Fruit fly (Drosophila melanogaster) whole organism, embryonic: Measurements from ENCODE around the gene vvl.

ENCODE experiments used
- Aef1 ChIP-seq: fragments of 200-800 bp; sonication (Bioruptor generic); IDR thresholded peaks from 3 replicates; pipeline ENCODE4 v1.3.6; 2022; ENCODE audit warnings: missing biosample characterization, missing genetic modification characterization
- Atf6 ChIP-seq: fragments of 200-800 bp; sonication (Bioruptor generic); IDR thresholded peaks from 2 replicates; pipeline ENCODE4 v1.3.6; 2022; ENCODE audit warnings: missing biosample characterization, missing genetic modification characterization
- Bdp1 ChIP-seq: fragments of 200-800 bp; sonication (Bioruptor generic); optimal IDR thresholded peaks from 3 replicates; lab custom pipeline; 2016; ENCODE audit warnings: missing biosample characterization, missing genetic modification characterization
- CG1024 ChIP-seq: fragments of 200-800 bp; sonication (Bioruptor generic); IDR thresholded peaks from 2 replicates; pipeline ENCODE4 v1.3.6; 2022; ENCODE audit warnings: missing biosample characterization, missing genetic modification characterization
- CG12071 ChIP-seq: fragments of 200-800 bp; sonication (Bioruptor generic); optimal IDR thresholded peaks from 3 replicates; lab custom pipeline; 2018; ENCODE audit warnings: missing biosample characterization, mild to moderate bottlenecking, missing genetic modification characterization
- CG13296 ChIP-seq: fragments of 200-800 bp; sonication (Bioruptor generic); optimal IDR thresholded peaks from 3 replicates; lab custom pipeline; 2018; ENCODE audit warnings: missing biosample characterization, mild to moderate bottlenecking, missing genetic modification characterization
- CG14667 ChIP-seq: fragments of 200-800 bp; sonication (Bioruptor generic); IDR thresholded peaks from 2 replicates; pipeline ENCODE4 v1.3.6; 2022; ENCODE audit warnings: missing biosample characterization, missing genetic modification characterization
- CG15514 ChIP-seq: fragments of 200-800 bp; sonication (Bioruptor generic); optimal IDR thresholded peaks from 3 replicates; lab custom pipeline; 2017; ENCODE audit warnings: missing biosample characterization, missing genetic modification characterization, mild to moderate bottlenecking, moderate library complexity, missing genetic modification reagents
- CG16863 ChIP-seq: fragments of 200-800 bp; sonication (Bioruptor generic); optimal IDR thresholded peaks from 3 replicates; lab custom pipeline; 2016; ENCODE audit warnings: missing biosample characterization, missing genetic modification characterization
- CG17359 ChIP-seq: fragments of 200-800 bp; sonication (Bioruptor generic); optimal IDR thresholded peaks from 3 replicates; lab custom pipeline; 2018; ENCODE audit warnings: missing biosample characterization, mild to moderate bottlenecking, missing genetic modification characterization, moderate library complexity
- CG17361 ChIP-seq: fragments of 200-800 bp; sonication (Bioruptor generic); IDR thresholded peaks from 3 replicates; pipeline ENCODE4 v1.3.6; 2022; ENCODE audit warnings: missing biosample characterization, missing genetic modification characterization
- CG17568 ChIP-seq: fragments of 200-800 bp; sonication (Bioruptor generic); optimal IDR thresholded peaks from 2 replicates; lab custom pipeline; 2018; ENCODE audit warnings: missing biosample characterization, mild to moderate bottlenecking, missing genetic modification characterization, moderate library complexity
- CG18011 ChIP-seq: fragments of 200-800 bp; sonication (Bioruptor generic); optimal IDR thresholded peaks from 2 replicates; lab custom pipeline; 2017; ENCODE audit warnings: missing biosample characterization, missing genetic modification characterization, mild to moderate bottlenecking, moderate library complexity, missing genotype
- CG18476 ChIP-seq: fragments of 200-800 bp; sonication (Bioruptor generic); optimal IDR thresholded peaks from 2 replicates; lab custom pipeline; 2016; ENCODE audit warnings: missing biosample characterization, mild to moderate bottlenecking, missing genetic modification characterization
- CG33213 ChIP-seq: fragments of 200-800 bp; sonication (Bioruptor generic); optimal IDR thresholded peaks from 3 replicates; lab custom pipeline; 2016; ENCODE audit warnings: missing biosample characterization, missing genetic modification characterization
- CG33557 ChIP-seq: fragments of 200-800 bp; sonication (Bioruptor generic); optimal IDR thresholded peaks from 2 replicates; lab custom pipeline; 2019; ENCODE audit warnings: missing biosample characterization, mild to moderate bottlenecking, missing genetic modification characterization, moderate library complexity
- CG4424 ChIP-seq: fragments of 200-800 bp; sonication (Bioruptor generic); optimal IDR thresholded peaks from 3 replicates; lab custom pipeline; 2016; ENCODE audit warnings: missing biosample characterization, missing genetic modification characterization
- CG6654 ChIP-seq: fragments of 200-800 bp; sonication (Bioruptor generic); optimal IDR thresholded peaks from 2 replicates; lab custom pipeline; 2017; ENCODE audit warnings: missing biosample characterization, mild to moderate bottlenecking, missing genetic modification characterization
- CG7987 ChIP-seq: fragments of 200-800 bp; sonication (Bioruptor generic); optimal IDR thresholded peaks from 2 replicates; lab custom pipeline; 2018; ENCODE audit warnings: missing biosample characterization, mild to moderate bottlenecking, missing genetic modification characterization, moderate library complexity
- CG8765 ChIP-seq: fragments of 200-800 bp; sonication (Bioruptor generic); IDR thresholded peaks from 2 replicates; pipeline ENCODE4 v1.3.6; 2022; ENCODE audit warnings: missing biosample characterization, missing genetic modification characterization
- D19A ChIP-seq: fragments of 200-800 bp; optimal IDR thresholded peaks from 3 replicates; lab custom pipeline; 2019; ENCODE audit warnings: missing biosample characterization, mild to moderate bottlenecking, missing genetic modification characterization, moderate library complexity
- Dek ChIP-seq: fragments of 200-800 bp; sonication (Bioruptor generic); optimal IDR thresholded peaks from 3 replicates; lab custom pipeline; 2019; ENCODE audit warnings: missing biosample characterization, mild to moderate bottlenecking, missing genetic modification characterization, moderate library complexity
- E2f1 ChIP-seq: fragments of 200-800 bp; sonication (Bioruptor generic); IDR thresholded peaks from 2 replicates; pipeline ENCODE4 v1.3.6; 2022; ENCODE audit warnings: missing biosample characterization, missing genetic modification characterization
- HLH54F ChIP-seq: fragments of 200-800 bp; sonication (Bioruptor generic); optimal IDR thresholded peaks from 3 replicates; lab custom pipeline; 2016; ENCODE audit warnings: missing biosample characterization, missing genetic modification characterization
- Hand ChIP-seq: fragments of 200-800 bp; sonication (Bioruptor generic); optimal IDR thresholded peaks from 2 replicates; lab custom pipeline; 2017; ENCODE audit warnings: mild to moderate bottlenecking, missing biosample characterization, missing genetic modification reagents, missing genetic modification characterization
- Hsf ChIP-seq: fragments of 200-800 bp; sonication (Bioruptor generic); optimal IDR thresholded peaks from 3 replicates; lab custom pipeline; 2016; ENCODE audit warnings: missing biosample characterization, missing genetic modification characterization
- Max ChIP-seq: fragments of 200-800 bp; sonication (Bioruptor generic); optimal IDR thresholded peaks from 2 replicates; lab custom pipeline; 2016; ENCODE audit warnings: missing biosample characterization, mild to moderate bottlenecking, missing genetic modification characterization
- Oli ChIP-seq: fragments of 200-800 bp; sonication (Bioruptor generic); optimal IDR thresholded peaks from 2 replicates; lab custom pipeline; 2018; ENCODE audit warnings: missing biosample characterization, mild to moderate bottlenecking, missing genetic modification characterization, moderate library complexity
- Optix ChIP-seq: fragments of 200-800 bp; sonication (Bioruptor generic); IDR thresholded peaks from 3 replicates; pipeline ENCODE4 v1.3.6; 2022; ENCODE audit warnings: missing biosample characterization, missing genetic modification characterization
- Poxn ChIP-seq: fragments of 200-800 bp; sonication (Bioruptor generic); IDR thresholded peaks from 2 replicates; pipeline ENCODE4 v1.3.6; 2022; ENCODE audit warnings: missing biosample characterization, missing genetic modification characterization
- Sry-β ChIP-seq: fragments of 200-800 bp; sonication (Bioruptor generic); optimal IDR thresholded peaks from 2 replicates; lab custom pipeline; 2018; ENCODE audit warnings: missing biosample characterization, mild to moderate bottlenecking, missing genetic modification characterization, moderate library complexity
- ash1 ChIP-seq: fragments of 200-800 bp; sonication (Bioruptor generic); optimal IDR thresholded peaks from 2 replicates; lab custom pipeline; 2018; ENCODE audit warnings: missing biosample characterization, mild to moderate bottlenecking, missing genetic modification characterization
- bsh ChIP-seq, 2 experiments: fragments of 200-800 bp; sonication (Bioruptor generic); optimal IDR thresholded peaks; 2 replicates each; lab custom pipeline; 2017 to 2018; ENCODE audit warnings: mild to moderate bottlenecking in 2 of 2, missing biosample characterization in 2 of 2, missing genetic modification characterization in 2 of 2, moderate library complexity in 1 of 2
- btn ChIP-seq: fragments of 200-800 bp; sonication (Bioruptor generic); optimal IDR thresholded peaks from 2 replicates; lab custom pipeline; 2016; ENCODE audit warnings: missing biosample characterization, missing genetic modification characterization
- caup ChIP-seq: fragments of 200-800 bp; sonication (Bioruptor generic); optimal IDR thresholded peaks from 3 replicates; lab custom pipeline; 2017; ENCODE audit warnings: missing biosample characterization, mild to moderate bottlenecking, missing genetic modification characterization, moderate library complexity; ENCODE audit not compliant: severe bottlenecking
- corto ChIP-seq: fragments of 200-800 bp; sonication (Bioruptor generic); optimal IDR thresholded peaks from 2 replicates; lab custom pipeline; 2016; ENCODE audit warnings: missing biosample characterization, mild to moderate bottlenecking, missing genetic modification characterization, moderate library complexity
- en ChIP-seq: fragments of 200-800 bp; sonication (Bioruptor generic); optimal IDR thresholded peaks from 2 replicates; lab custom pipeline; 2016; ENCODE audit warnings: missing biosample characterization, missing genetic modification characterization
- esg ChIP-seq: fragments of 200-800 bp; sonication (Bioruptor generic); conservative IDR thresholded peaks from 2 replicates; pipeline ENCODE4 v1.3.6; 2022; ENCODE audit warnings: missing biosample characterization, missing genetic modification characterization
- gem ChIP-seq: fragments of 200-800 bp; sonication (Bioruptor generic); optimal IDR thresholded peaks from 2 replicates; lab custom pipeline; 2019; ENCODE audit warnings: missing biosample characterization, mild to moderate bottlenecking, missing genetic modification characterization, moderate library complexity
- grau ChIP-seq: fragments of 200-800 bp; optimal IDR thresholded peaks from 3 replicates; lab custom pipeline; 2019; ENCODE audit warnings: missing biosample characterization, mild to moderate bottlenecking, missing genetic modification characterization, moderate library complexity
- inv ChIP-seq: fragments of 200-800 bp; sonication (Bioruptor generic); IDR thresholded peaks from 2 replicates; pipeline ENCODE4 v1.3.6; 2022; ENCODE audit warnings: missing biosample characterization, missing genetic modification characterization; ENCODE audit not compliant: partially characterized antibody
- jing ChIP-seq: fragments of 200-800 bp; sonication (Bioruptor generic); optimal IDR thresholded peaks from 2 replicates; lab custom pipeline; 2018; ENCODE audit warnings: missing biosample characterization, mild to moderate bottlenecking, missing genetic modification characterization
- pita ChIP-seq: fragments of 200-800 bp; sonication (Bioruptor generic); optimal IDR thresholded peaks from 2 replicates; lab custom pipeline; 2017; ENCODE audit warnings: missing biosample characterization, mild to moderate bottlenecking, missing genetic modification characterization
- rib ChIP-seq: fragments of 200-800 bp; sonication (Bioruptor generic); IDR thresholded peaks from 2 replicates; pipeline ENCODE4 v1.3.6; 2022; ENCODE audit warnings: missing biosample characterization, missing genetic modification characterization
- sens ChIP-seq: fragments of 200-800 bp; sonication (Bioruptor generic); peaks from one replicate; lab custom pipeline; 2016; ENCODE audit warnings: missing biosample characterization, missing genetic modification characterization
- sr ChIP-seq: fragments of 200-800 bp; sonication (Bioruptor generic); IDR thresholded peaks from 3 replicates; pipeline ENCODE4 v1.3.6; 2022; ENCODE audit warnings: missing biosample characterization, missing genetic modification characterization
- unc-4 ChIP-seq: fragments of 200-800 bp; sonication (Bioruptor generic); IDR thresholded peaks from 2 replicates; pipeline ENCODE4 v1.3.6; 2022; ENCODE audit warnings: missing biosample characterization, missing genetic modification characterization; ENCODE audit not compliant: partially characterized antibody
- wek ChIP-seq: fragments of 200-800 bp; sonication (Bioruptor generic); optimal IDR thresholded peaks from 3 replicates; lab custom pipeline; 2018; ENCODE audit warnings: missing biosample characterization, mild to moderate bottlenecking, missing genetic modification characterization, moderate library complexity
- zen ChIP-seq: fragments of 200-800 bp; sonication (Bioruptor generic); optimal IDR thresholded peaks from 3 replicates; lab custom pipeline; 2018; ENCODE audit warnings: missing biosample characterization, mild to moderate bottlenecking, missing genetic modification characterization, moderate library complexity

The vvl gene

dm6 chr3L:6834281-6835224, 44.6 kb downstream of the vvl start (continued):
- TF ChIP-seq sens (GFP tag; lab: Kevin White, UChicago) (no peak), CG17361 (GFP tag; lab: Robert Waterston, UW) (peak; percentile 70), Hand (GFP tag; lab: Kevin White, UChicago) (no peak), zen (tag; lab: Kevin White, UChicago) (no peak), CG7987 (GFP tag; lab: Kevin White, UChicago) (no peak), bsh (GFP tag; optimal IDR thresholded peaks at IDR 0.05; lab: Kevin White, UChicago) (no peak), unc-4 (GFP tag; lab: Robert Waterston, UW) (no peak), rib (GFP tag; lab: Robert Waterston, UW) (no peak), CG12071 (GFP tag; lab: Kevin White, UChicago) (no peak), gem (tag; lab: Kevin White, UChicago) (peak; percentile 41), Optix (GFP tag; lab: Robert Waterston, UW) (no peak), Oli (tag; lab: Kevin White, UChicago) (peak; percentile 20), ash1 (no peak), pita (GFP tag; lab: Kevin White, UChicago) (no peak), CG6654 (GFP tag; lab: Kevin White, UChicago) (no peak), inv (no peak), E2f1 (GFP tag; lab: Robert Waterston, UW) (no peak), Max (GFP tag; lab: Kevin White, UChicago) (no peak), CG18476 (no peak), esg (0 out of 2 replicates have a peak, but pooled peaks have one; percentile 4), CG8765 (GFP tag; lab: Robert Waterston, UW) (no peak), CG4424 (GFP tag; lab: Kevin White, UChicago) (peak; percentile 30), caup (GFP tag; lab: Kevin White, UChicago) (no peak), sr (0 out of 3 replicates have a peak, but pooled peaks have one; percentile 14), CG15514 (GFP tag; lab: Kevin White, UChicago) (no peak), HLH54F (GFP tag; lab: Kevin White, UChicago) (no peak), btn (GFP tag; lab: Kevin White, UChicago) (no peak), jing (no peak), Sry-β (no peak), Bdp1 (GFP tag; lab: Kevin White, UChicago) (no peak), CG14667 (GFP tag; lab: Robert Waterston, UW) (no peak), CG33213 (GFP tag; lab: Kevin White, UChicago) (no peak), Atf6 (GFP tag; lab: Robert Waterston, UW) (no peak), CG18011 (no peak), en (GFP tag; lab: Kevin White, UChicago) (no peak), CG17359 (tag; lab: Kevin White, UChicago) (no peak), Poxn (GFP tag; lab: Robert Waterston, UW) (no peak), D19A (tag; lab: Kevin White, UChicago) (peak; percentile 7), wek (no peak), CG13296 (GFP tag; lab: Kevin White, UChicago) (no peak), CG1024 (GFP tag; lab: Robert Waterston, UW) (no peak), corto (no peak), CG16863 (GFP tag; lab: Kevin White, UChicago) (no peak), Hsf (GFP tag; lab: Kevin White, UChicago) (no peak), Aef1 (GFP tag; lab: Robert Waterston, UW) (no peak), Dek (tag; lab: Kevin White, UChicago) (no peak), CG33557 (GFP tag; lab: Kevin White, UChicago) (no peak), CG17568 (no peak), grau (tag; lab: Kevin White, UChicago) (peak; percentile 2)
